Fruit fly (Drosophila melanogaster) whole organism, embryonic: ENCODE measurements around the gene LysRS.

Experiments
- Blimp-1 ChIP-seq: fragments of 200-800 bp; sonication (Bioruptor generic); optimal IDR thresholded peaks from 3 replicates; lab custom pipeline; 2018; ENCODE audit warnings: missing biosample characterization, missing genetic modification characterization, mild to moderate bottlenecking, moderate library complexity, missing genetic modification reagents
- CG13296 ChIP-seq: fragments of 200-800 bp; sonication (Bioruptor generic); optimal IDR thresholded peaks from 3 replicates; lab custom pipeline; 2018; ENCODE audit warnings: missing biosample characterization, mild to moderate bottlenecking, missing genetic modification characterization
- CG13775 ChIP-seq: fragments of 200-800 bp; sonication (Bioruptor generic); optimal IDR thresholded peaks from 3 replicates; lab custom pipeline; 2017; ENCODE audit warnings: missing biosample characterization, mild to moderate bottlenecking, missing genetic modification characterization
- CG14441 ChIP-seq: fragments of 200-800 bp; sonication (Bioruptor generic); IDR thresholded peaks from 2 replicates; pipeline ENCODE4 v1.3.6; 2022; ENCODE audit warnings: missing biosample characterization, missing genetic modification characterization
- CG14710 ChIP-seq: fragments of 200-800 bp; sonication (Bioruptor generic); optimal IDR thresholded peaks from 3 replicates; lab custom pipeline; 2019; ENCODE audit warnings: missing biosample characterization, mild to moderate bottlenecking, missing genetic modification characterization, moderate library complexity
- CG18599 ChIP-seq: fragments of 200-800 bp; sonication (Bioruptor generic); optimal IDR thresholded peaks from 3 replicates; lab custom pipeline; 2017; ENCODE audit warnings: missing biosample characterization, missing genetic modification characterization, mild to moderate bottlenecking, moderate library complexity, missing genetic modification reagents
- CG32532 ChIP-seq: fragments of 200-800 bp; sonication (Bioruptor generic); IDR thresholded peaks from 2 replicates; pipeline ENCODE4 v1.3.6; 2022; ENCODE audit warnings: missing biosample characterization, missing genetic modification characterization
- CG32772 ChIP-seq: fragments of 200-800 bp; sonication (Bioruptor generic); IDR thresholded peaks from 2 replicates; pipeline ENCODE4 v1.3.6; 2022; ENCODE audit warnings: missing biosample characterization, missing genetic modification characterization
- CG3847 ChIP-seq: fragments of 200-800 bp; sonication (Bioruptor generic); IDR thresholded peaks from 2 replicates; pipeline ENCODE4 v1.3.6; 2022; ENCODE audit warnings: missing biosample characterization, missing genetic modification characterization
- CG4328 ChIP-seq: fragments of 200-800 bp; sonication (Bioruptor generic); optimal IDR thresholded peaks from 3 replicates; lab custom pipeline; 2017; ENCODE audit warnings: missing biosample characterization, missing genetic modification reagents, missing genetic modification characterization
- CG4424 ChIP-seq: fragments of 200-800 bp; sonication (Bioruptor generic); optimal IDR thresholded peaks from 3 replicates; lab custom pipeline; 2016; ENCODE audit warnings: missing biosample characterization, missing genetic modification characterization
- CG4820 ChIP-seq: fragments of 200-800 bp; sonication (Bioruptor generic); optimal IDR thresholded peaks from 3 replicates; lab custom pipeline; 2016; ENCODE audit warnings: missing biosample characterization, missing genetic modification characterization
- CG6654 ChIP-seq: fragments of 200-800 bp; sonication (Bioruptor generic); optimal IDR thresholded peaks from 2 replicates; lab custom pipeline; 2017; ENCODE audit warnings: missing biosample characterization, mild to moderate bottlenecking, missing genetic modification characterization
- CG8089 ChIP-seq: fragments of 200-800 bp; sonication (Bioruptor generic); optimal IDR thresholded peaks from 3 replicates; lab custom pipeline; 2016; ENCODE audit warnings: missing biosample characterization, missing genetic modification characterization
- CG8924 ChIP-seq: fragments of 200-800 bp; optimal IDR thresholded peaks from 3 replicates; lab custom pipeline; 2019; ENCODE audit warnings: missing biosample characterization, mild to moderate bottlenecking, missing genetic modification characterization, moderate library complexity
- CG9437 ChIP-seq: fragments of 200-800 bp; sonication (Bioruptor generic); optimal IDR thresholded peaks from 2 replicates; lab custom pipeline; 2018; ENCODE audit warnings: missing biosample characterization, mild to moderate bottlenecking, missing genetic modification characterization
- CG9932 ChIP-seq: fragments of 200-800 bp; sonication (Bioruptor generic); IDR thresholded peaks from 2 replicates; pipeline ENCODE4 v1.3.6; 2022; ENCODE audit warnings: missing biosample characterization, missing genetic modification characterization
- CrebB ChIP-seq: fragments of 200-800 bp; sonication (Bioruptor generic); optimal IDR thresholded peaks from 3 replicates; lab custom pipeline; 2018; ENCODE audit warnings: missing biosample characterization, mild to moderate bottlenecking, missing genetic modification characterization
- Dip3 ChIP-seq: fragments of 200-800 bp; sonication (Bioruptor generic); optimal IDR thresholded peaks from 3 replicates; lab custom pipeline; 2016; ENCODE audit warnings: missing biosample characterization, missing genetic modification characterization
- E2f1 ChIP-seq: fragments of 200-800 bp; sonication (Bioruptor generic); IDR thresholded peaks from 2 replicates; pipeline ENCODE4 v1.3.6; 2022; ENCODE audit warnings: missing biosample characterization, missing genetic modification characterization
- E2f2 ChIP-seq: fragments of 200-800 bp; sonication (Bioruptor generic); IDR thresholded peaks from 2 replicates; pipeline ENCODE4 v1.3.6; 2022; ENCODE audit warnings: missing biosample characterization, missing genetic modification characterization
- ERR ChIP-seq: fragments of 200-800 bp; sonication (Bioruptor generic); optimal IDR thresholded peaks from 2 replicates; lab custom pipeline; 2016; ENCODE audit warnings: missing biosample characterization, missing genetic modification characterization
- Lim3 ChIP-seq: fragments of 200-800 bp; sonication (Bioruptor generic); IDR thresholded peaks from 2 replicates; pipeline ENCODE4 v1.3.6; 2022; ENCODE audit warnings: missing biosample characterization, missing genetic modification characterization
- Mad ChIP-seq: fragments of 200-800 bp; sonication (Bioruptor generic); optimal IDR thresholded peaks from 2 replicates; lab custom pipeline; 2016; ENCODE audit warnings: missing biosample characterization, missing genetic modification characterization
- Mrtf ChIP-seq: fragments of 200-800 bp; sonication (Bioruptor generic); IDR thresholded peaks from 3 replicates; pipeline ENCODE4 v1.3.6; 2022; ENCODE audit warnings: missing biosample characterization, missing genetic modification characterization
- Opbp ChIP-seq: fragments of 200-800 bp; sonication (Bioruptor generic); IDR thresholded peaks from 3 replicates; pipeline ENCODE4 v1.3.6; 2022; ENCODE audit warnings: missing biosample characterization, missing genetic modification characterization; ENCODE audit not compliant: partially characterized antibody
- Poxn ChIP-seq: fragments of 200-800 bp; sonication (Bioruptor generic); IDR thresholded peaks from 2 replicates; pipeline ENCODE4 v1.3.6; 2022; ENCODE audit warnings: missing biosample characterization, missing genetic modification characterization
- Rx ChIP-seq: fragments of 200-800 bp; sonication (Bioruptor generic); IDR thresholded peaks from 2 replicates; pipeline ENCODE4 v1.3.6; 2022; ENCODE audit warnings: missing biosample characterization, missing genetic modification characterization
- Sin3A ChIP-seq: fragments of >200 bp; optimal IDR thresholded peaks from 2 replicates; lab custom pipeline; 2018
- Ssrp ChIP-seq: fragments of 200-800 bp; sonication (Bioruptor generic); optimal IDR thresholded peaks from 2 replicates; lab custom pipeline; 2018; ENCODE audit warnings: missing biosample characterization, mild to moderate bottlenecking, missing genetic modification characterization, moderate library complexity
- Tbp ChIP-seq: fragments of >200 bp; optimal IDR thresholded peaks from 2 replicates; lab custom pipeline; 2018; ENCODE audit warnings: missing biosample characterization, missing genetic modification characterization
- Vsx1 ChIP-seq: fragments of 200-800 bp; sonication (Bioruptor generic); optimal IDR thresholded peaks from 2 replicates; lab custom pipeline; 2017; ENCODE audit warnings: missing biosample characterization, mild to moderate bottlenecking, missing genetic modification characterization, missing genetic modification reagents
- ato ChIP-seq: fragments of 200-800 bp; sonication (Bioruptor generic); IDR thresholded peaks from 2 replicates; pipeline ENCODE4 v1.3.6; 2022; ENCODE audit warnings: missing biosample characterization, missing genetic modification characterization; ENCODE audit not compliant: partially characterized antibody
- bsh ChIP-seq, 2 experiments: fragments of 200-800 bp; sonication (Bioruptor generic); optimal IDR thresholded peaks; 2 replicates each; lab custom pipeline; 2017 to 2018; ENCODE audit warnings: mild to moderate bottlenecking in 2 of 2, missing biosample characterization in 2 of 2, missing genetic modification characterization in 2 of 2, moderate library complexity in 1 of 2
- caup ChIP-seq: fragments of 200-800 bp; sonication (Bioruptor generic); optimal IDR thresholded peaks from 3 replicates; lab custom pipeline; 2017; ENCODE audit warnings: missing biosample characterization, mild to moderate bottlenecking, missing genetic modification characterization, moderate library complexity; ENCODE audit not compliant: severe bottlenecking
- disco-r ChIP-seq: fragments of 200-800 bp; sonication (Bioruptor generic); optimal IDR thresholded peaks from 2 replicates; lab custom pipeline; 2016; ENCODE audit warnings: missing biosample characterization, missing genetic modification characterization
- emc ChIP-seq: fragments of 200-800 bp; sonication (Bioruptor generic); optimal IDR thresholded peaks from 2 replicates; lab custom pipeline; 2016; ENCODE audit warnings: missing biosample characterization, missing genetic modification characterization
- exex ChIP-seq: fragments of 200-800 bp; sonication (Bioruptor generic); optimal IDR thresholded peaks from 4 replicates; lab custom pipeline; 2018; ENCODE audit warnings: missing biosample characterization, mild to moderate bottlenecking, missing genetic modification characterization, moderate library complexity
- gem ChIP-seq: fragments of 200-800 bp; sonication (Bioruptor generic); optimal IDR thresholded peaks from 2 replicates; lab custom pipeline; 2019; ENCODE audit warnings: missing biosample characterization, mild to moderate bottlenecking, missing genetic modification characterization, moderate library complexity
- ham ChIP-seq: fragments of 200-800 bp; sonication (Bioruptor generic); IDR thresholded peaks from 2 replicates; pipeline ENCODE4 v1.3.6; 2022; ENCODE audit warnings: missing biosample characterization, missing genetic modification characterization
- her ChIP-seq: fragments of 200-800 bp; sonication (Bioruptor generic); optimal IDR thresholded peaks from 2 replicates; lab custom pipeline; 2016; ENCODE audit warnings: missing biosample characterization, missing genetic modification characterization
- knrl ChIP-seq: fragments of 200-800 bp; sonication (Bioruptor generic); IDR thresholded peaks from 3 replicates; pipeline ENCODE4 v1.3.6; 2022; ENCODE audit warnings: missing biosample characterization, missing genetic modification characterization; ENCODE audit not compliant: partially characterized antibody
- lab ChIP-seq: fragments of 200-800 bp; sonication (Bioruptor generic); optimal IDR thresholded peaks from 3 replicates; lab custom pipeline; 2017; ENCODE audit warnings: missing biosample characterization, missing genetic modification characterization, mild to moderate bottlenecking, moderate library complexity, missing genetic modification reagents
- onecut ChIP-seq: fragments of 200-800 bp; sonication (Bioruptor generic); IDR thresholded peaks from 2 replicates; pipeline ENCODE4 v1.3.6; 2022; ENCODE audit warnings: missing biosample characterization, missing genetic modification characterization
- pros ChIP-seq: fragments of 200-800 bp; sonication (Bioruptor generic); optimal IDR thresholded peaks from 3 replicates; lab custom pipeline; 2019; ENCODE audit warnings: missing biosample characterization, mild to moderate bottlenecking, missing genetic modification characterization, moderate library complexity
- tll ChIP-seq, 2 experiments: fragments of 200-800 bp in 1 of 2; fragments of >200 bp in 1 of 2; sonication (Bioruptor generic) in 1 of 2; optimal IDR thresholded peaks; 2 replicates each; lab custom pipeline; 2017 to 2019; ENCODE audit warnings: missing biosample characterization in 2 of 2, missing genetic modification characterization in 2 of 2, mild to moderate bottlenecking in 1 of 2, moderate library complexity in 1 of 2
- twi ChIP-seq: fragments of 200-800 bp; optimal IDR thresholded peaks from 2 replicates; lab custom pipeline; 2019; ENCODE audit warnings: missing biosample characterization, mild to moderate bottlenecking, missing genetic modification characterization, moderate library complexity
- tx ChIP-seq: fragments of 200-800 bp; sonication (Bioruptor generic); optimal IDR thresholded peaks from 2 replicates; lab custom pipeline; 2016; ENCODE audit warnings: missing biosample characterization, missing genetic modification characterization
- wor ChIP-seq: fragments of 200-800 bp; sonication (Bioruptor generic); IDR thresholded peaks from 2 replicates; pipeline ENCODE4 v1.3.6; 2022; ENCODE audit warnings: missing biosample characterization, missing genetic modification characterization
- zfh2 ChIP-seq: fragments of 200-800 bp; sonication (Bioruptor generic); optimal IDR thresholded peaks from 2 replicates; lab custom pipeline; 2016; ENCODE audit warnings: missing biosample characterization, missing genetic modification characterization

Gene LysRS

dm6 chrX:9640690-9641149, 32.0 kb upstream of the LysRS start (continued):
- TF ChIP-seq CG6654 (GFP tag; lab: Kevin White, UChicago) = peak; percentile 86
- peak; percentile 99 for TF ChIP-seq CG8924
- peak; percentile 87 for TF ChIP-seq emc
- peak; percentile 88 for TF ChIP-seq CG9437
- TF ChIP-seq CG14710 (tag; lab: Kevin White, UChicago) = peak; percentile 89
- no peak for TF ChIP-seq Sin3A (lab: Kevin White, UChicago)
- peak; percentile 82 for TF ChIP-seq Poxn (GFP tag; lab: Robert Waterston, UW)
- TF ChIP-seq CG8089 (GFP tag; lab: Kevin White, UChicago) = peak; percentile 88
- peak in 1 of 2 experiments; percentile 0 for TF ChIP-seq tll (GFP tag; optimal IDR thresholded peaks at IDR 0.05; lab: Kevin White, UChicago)
- peak; percentile 88 for TF ChIP-seq twi (tag; lab: Kevin White, UChicago)
- TF ChIP-seq CG4328 (GFP tag; lab: Kevin White, UChicago) = peak; percentile 98
- peak; percentile 93 for TF ChIP-seq Mrtf (GFP tag; lab: Robert Waterston, UW)
- no peak for TF ChIP-seq knrl (GFP tag; lab: Robert Waterston, UW)
- TF ChIP-seq CG9932 (GFP tag; lab: Robert Waterston, UW) = peak; percentile 93
- TF ChIP-seq tx (GFP tag; lab: Kevin White, UChicago) = peak; percentile 89
- peak; percentile 94 for TF ChIP-seq CG3847 (GFP tag; lab: Robert Waterston, UW)
- TF ChIP-seq Vsx1 (GFP tag; lab: Kevin White, UChicago) = peak; percentile 90
- peak; percentile 94 for TF ChIP-seq CG14441
- peak; percentile 91 for TF ChIP-seq E2f1
- peak; percentile 95 for TF ChIP-seq her (GFP tag; lab: Kevin White, UChicago)
- peak; percentile 70; the same call in 1 of the 2 replicates for TF ChIP-seq ham (GFP tag; lab: Robert Waterston, UW)
- TF ChIP-seq CG4424 = peak; percentile 93
- TF ChIP-seq bsh (GFP tag; optimal IDR thresholded peaks at IDR 0.05; lab: Kevin White, UChicago) = peak; percentile 59 to 96
- TF ChIP-seq CrebB (tag; lab: Kevin White, UChicago) = peak; percentile 99
- TF ChIP-seq ato = no peak
- peak; percentile 93 for TF ChIP-seq exex (tag; lab: Kevin White, UChicago)
- peak; percentile 99 for TF ChIP-seq CG4820 (GFP tag; lab: Kevin White, UChicago)
- peak; percentile 99 for TF ChIP-seq Blimp-1
- peak; percentile 98 for TF ChIP-seq gem (tag; lab: Kevin White, UChicago)
- no peak for TF ChIP-seq Opbp (GFP tag; lab: Robert Waterston, UW)
- TF ChIP-seq CG13296 (GFP tag; lab: Kevin White, UChicago) = peak; percentile 99
- peak; percentile 97 for TF ChIP-seq CG32532
- peak; percentile 88 for TF ChIP-seq Mad (GFP tag; lab: Kevin White, UChicago)
- peak; percentile 96 for TF ChIP-seq ERR (GFP tag; lab: Kevin White, UChicago)
- TF ChIP-seq Rx = peak; percentile 86
- peak; percentile 97 for TF ChIP-seq Dip3
- peak; percentile 92 for TF ChIP-seq disco-r
- peak; percentile 60; the same call in 1 of the 2 replicates for TF ChIP-seq Lim3 (GFP tag; lab: Robert Waterston, UW)
- no peak for TF ChIP-seq Tbp (GFP tag; lab: Kevin White, UChicago)
- TF ChIP-seq Ssrp (tag; lab: Kevin White, UChicago) = peak; percentile 91
- TF ChIP-seq wor = peak; percentile 82
- TF ChIP-seq CG32772 (GFP tag; lab: Robert Waterston, UW) = peak; percentile 81
- TF ChIP-seq CG13775 = peak; percentile 95
- TF ChIP-seq lab (GFP tag; lab: Kevin White, UChicago) = peak; percentile 99
- peak; percentile 83 for TF ChIP-seq E2f2
- peak; percentile 72 for TF ChIP-seq pros (GFP tag; lab: Kevin White, UChicago)
- TF ChIP-seq caup = peak; percentile 99
- peak; percentile 99 for TF ChIP-seq CG18599 (GFP tag; lab: Kevin White, UChicago)
- peak; percentile 96 for TF ChIP-seq zfh2
- TF ChIP-seq onecut (GFP tag; lab: Robert Waterston, UW) = peak; percentile 94
